Fruit fly (Drosophila melanogaster): ENCODE results near the gene GCC185.

GCC185 gene

DNA sequence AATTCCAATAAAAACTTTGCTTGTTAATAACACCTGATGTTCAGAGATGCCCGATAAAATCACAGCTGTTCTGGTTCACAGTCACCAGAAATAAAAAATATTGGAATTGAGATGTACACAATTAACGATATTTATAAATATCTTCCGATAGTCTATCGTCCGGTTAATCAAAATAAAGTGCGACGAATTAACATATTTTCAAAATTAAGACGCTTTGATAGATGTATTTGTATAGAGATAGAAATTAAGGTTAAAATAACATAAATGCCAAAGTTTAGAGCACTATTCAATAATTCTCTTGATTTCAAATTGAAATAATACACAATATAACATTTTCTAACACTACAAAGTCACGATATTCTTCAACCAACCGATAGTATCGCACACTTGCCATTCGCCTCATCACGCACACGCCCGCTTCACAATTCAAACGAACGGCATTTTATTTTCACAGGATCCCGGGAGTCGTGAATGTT, 47.8 kb upstream of the GCC185 start, which contains the start of the genes CG3281 and aurA (continued):
- TF ChIP-seq ranshi (GFP tag; IDR thresholded peaks at IDR 0.05) (peak; percentile 25; the same call in 1 of the 2 replicates), CG15479 (GFP tag; optimal IDR thresholded peaks at IDR 0.05) (no peak), CG12942 (GFP tag; optimal IDR thresholded peaks at IDR 0.05) (peak; percentile 60), CG6175 (GFP tag; IDR thresholded peaks at IDR 0.05) (no peak), cad (GFP tag; optimal IDR thresholded peaks at IDR 0.05) (no peak), CHES-1-like (GFP tag; optimal IDR thresholded peaks at IDR 0.05) (peak; percentile 78), zfh1 (GFP tag; IDR thresholded peaks at IDR 0.05) (no peak), Hey (tag; optimal IDR thresholded peaks at IDR 0.05) (no peak), Sry-β (GFP tag; optimal IDR thresholded peaks at IDR 0.05) (peak; percentile 88), CG6272 (GFP tag; IDR thresholded peaks at IDR 0.05) (peak; percentile 67), CG14710 (tag; optimal IDR thresholded peaks at IDR 0.05) (peak; percentile 92), Dip2 (GFP tag; IDR thresholded peaks at IDR 0.05) (no peak), pan (optimal IDR thresholded peaks at IDR 0.05) (no peak), pan (GFP tag; optimal IDR thresholded peaks at IDR 0.05 in 1 of 2, IDR thresholded peaks at IDR 0.05 in 1 of 2) (peak in 1 of 2 experiments; percentile 40), Hsf (GFP tag; optimal IDR thresholded peaks at IDR 0.05) (peak; percentile 83), CG30403 (GFP tag; optimal IDR thresholded peaks at IDR 0.05) (peak; percentile 89), Abd-B (GFP tag; optimal IDR thresholded peaks at IDR 0.05) (peak; percentile 87), trh (GFP tag; optimal IDR thresholded peaks at IDR 0.05) (peak; percentile 36), CG4707 (GFP tag; optimal IDR thresholded peaks at IDR 0.05) (no peak), CG8359 (GFP tag; optimal IDR thresholded peaks at IDR 0.05; ENCODE audit: borderline replicate concordance) (no peak), C15 (GFP tag; IDR thresholded peaks at IDR 0.05) (no peak), wdn (GFP tag; IDR thresholded peaks at IDR 0.05) (0 out of 2 replicates have a peak, but pooled peaks have one; percentile 46), CG17829 (tag; optimal IDR thresholded peaks at IDR 0.05) (peak; percentile 76), GATAe (GFP tag; conservative IDR thresholded peaks at IDR 0.05) (no peak), H2.0 (GFP tag; IDR thresholded peaks at IDR 0.05) (0 out of 2 replicates have a peak, but pooled peaks have one; percentile 24), CG13287 (GFP tag; IDR thresholded peaks at IDR 0.05; ENCODE audit: partially characterized antibody) (peak; percentile 97), HLH4C (GFP tag; IDR thresholded peaks at IDR 0.05; ENCODE audit: partially characterized antibody) (peak; percentile 93), CG9797 (GFP tag; optimal IDR thresholded peaks at IDR 0.05) (peak; percentile 57), otp (GFP tag; IDR thresholded peaks at IDR 0.05) (no peak), Atf-2 (GFP tag; optimal IDR thresholded peaks at IDR 0.05) (peak; percentile 59), kah (GFP tag; optimal IDR thresholded peaks at IDR 0.05) (no peak), Hr51 (GFP tag; optimal IDR thresholded peaks at IDR 0.05) (peak; percentile 62 to 76), CG7786 (GFP tag; optimal IDR thresholded peaks at IDR 0.05) (peak; percentile 82), HHEX (GFP tag; optimal IDR thresholded peaks at IDR 0.05) (peak; percentile 18), CG12299 (tag; optimal IDR thresholded peaks at IDR 0.05) (peak; percentile 10), CG30020 (tag; optimal IDR thresholded peaks at IDR 0.05) (peak; percentile 76), Lhr (GFP tag; optimal IDR thresholded peaks at IDR 0.05) (peak; percentile 77), org-1 (GFP tag; optimal IDR thresholded peaks at IDR 0.05) (no peak), CG33213 (GFP tag; optimal IDR thresholded peaks at IDR 0.05) (peak; percentile 70), CG7839 (tag; optimal IDR thresholded peaks at IDR 0.05) (peak; percentile 71), sisA (GFP tag; IDR thresholded peaks at IDR 0.05) (peak; percentile 73), run (tag; optimal IDR thresholded peaks at IDR 0.05) (no peak), CG1024 (GFP tag; IDR thresholded peaks at IDR 0.05) (no peak), CG6254 (GFP tag; optimal IDR thresholded peaks at IDR 0.05) (no peak), Hmr (GFP tag; optimal IDR thresholded peaks at IDR 0.05) (peak; percentile 81), br (optimal IDR thresholded peaks at IDR 0.05) (no peak), Sox102F (GFP tag; optimal IDR thresholded peaks at IDR 0.05) (no peak), CG10267 (tag; optimal IDR thresholded peaks at IDR 0.05) (peak; percentile 98), Spps (tag; optimal IDR thresholded peaks at IDR 0.05) (peak; percentile 35), zfh2 (GFP tag; optimal IDR thresholded peaks at IDR 0.05) (peak; percentile 85), Oli (tag; optimal IDR thresholded peaks at IDR 0.05) (peak; percentile 44)

Measured in whole organism, embryonic.